Worm (Caenorhabditis elegans): Measurements from ENCODE around the gene srlf-29.

ce11 chrII:1703363-1703762 lies 37.2 kb downstream of the srlf-29 start, which contains the start of gene fbxb-47:
- no peak for TF ChIP-seq nhr-77 (tag; optimal IDR thresholded peaks at IDR 0.05)
- no peak for TF ChIP-seq lin-13 (GFP tag; optimal IDR thresholded peaks at IDR 0.05)
- no peak for TF ChIP-seq spr-3 (GFP tag; optimal IDR thresholded peaks at IDR 0.05)
- no peak for TF ChIP-seq lsy-2 (tag; optimal IDR thresholded peaks at IDR 0.05)
- TF ChIP-seq mep-1 (tag; optimal IDR thresholded peaks at IDR 0.05) = no peak
- no peak for TF ChIP-seq fkh-10 (GFP tag; optimal IDR thresholded peaks at IDR 0.05)
- no peak for TF ChIP-seq ama-1 (optimal IDR thresholded peaks at IDR 0.05)
- TF ChIP-seq tra-1 (GFP tag; IDR thresholded peaks at IDR 0.05) = no peak
- no peak for TF ChIP-seq sdz-12 (GFP tag; optimal IDR thresholded peaks at IDR 0.05)
- no peak for TF ChIP-seq pha-4 (GFP tag; IDR thresholded peaks at IDR 0.05)
- no peak for TF ChIP-seq pha-4 (tag; optimal IDR thresholded peaks at IDR 0.05)
- TF ChIP-seq nhr-11 (tag; optimal IDR thresholded peaks at IDR 0.05) = no peak
